Worm (Caenorhabditis elegans): ENCODE data around the gene nlp-16.
"Not testable (repeated sequence)": the region's sequence is repeated elsewhere in the genome, so short reads cannot be mapped to it uniquely, and the experiment has no call there.

Gene nlp-16

ce11 chrIV:6254635-6255034, 5.0 kb downstream of the nlp-16 start, which contains the start of gene T13A10.64:
T13A10.64 (plus strand) TSS chrIV:6254935.
- no peak for TF ChIP-seq unc-62 (GFP tag; optimal IDR thresholded peaks at IDR 0.05)

- not testable (repeated sequence) for TF ChIP-seq unc-62 (GFP tag; optimal IDR thresholded peaks at IDR 0.05)
Observed at ce11 chrIV:6253000-6253399, 6.6 kb downstream of the nlp-16 start, which contains the start of gene T13A10.2. T13A10.2 (plus strand) TSS chrIV:6253300.

ce11 chrIV:6249591-6249990, 10.0 kb downstream of the nlp-16 start, which contains the start of gene F58F9.1:
F58F9.1 (plus strand) TSS chrIV:6249841.
- no peak for TF ChIP-seq unc-62 (GFP tag; optimal IDR thresholded peaks at IDR 0.05)

- TF ChIP-seq unc-62 (GFP tag; optimal IDR thresholded peaks at IDR 0.05) = no peak
Observed at ce11 chrIV:6248486-6248885, 11.1 kb downstream of the nlp-16 start, which contains the start of gene acox-3. acox-3 (minus strand) TSS chrIV:6248492.

ce11 chrIV:6239993-6240392, 19.6 kb downstream of the nlp-16 start, which contains the start of gene F58F9.9:
F58F9.9 (plus strand) TSS chrIV:6240293.
- TF ChIP-seq unc-62 (GFP tag; optimal IDR thresholded peaks at IDR 0.05) = no peak

- no peak for TF ChIP-seq unc-62 (GFP tag; optimal IDR thresholded peaks at IDR 0.05)
Observed at ce11 chrIV:6237508-6238227, 22.0 kb downstream of the nlp-16 start, which contains the start of the genes F58F9.6 and F58F9.8. F58F9.6 (minus strand) TSS chrIV:6237608. F58F9.8 (plus strand) TSS chrIV:6238177.

- no peak for TF ChIP-seq unc-62 (GFP tag; optimal IDR thresholded peaks at IDR 0.05)
Observed at ce11 chrIV:6232769-6233290, 26.8 kb downstream of the nlp-16 start, which contains the start of gene F58F9.3. F58F9.3 (plus strand) TSS chrIV:6233240.

- TF ChIP-seq unc-62 (GFP tag; optimal IDR thresholded peaks at IDR 0.05) = no peak
Observed at ce11 chrIV:6230560-6231073, 29.0 kb downstream of the nlp-16 start, which contains the start of gene F58F9.4. F58F9.4 (plus strand) TSS chrIV:6231023.

- TF ChIP-seq unc-62 (GFP tag; optimal IDR thresholded peaks at IDR 0.05) = no peak
Observed at ce11 chrIV:6227974-6228373, 31.7 kb downstream of the nlp-16 start, which contains the start of gene C49A9.1. C49A9.1 (plus strand) TSS chrIV:6228190.

- TF ChIP-seq unc-62 (GFP tag; optimal IDR thresholded peaks at IDR 0.05) = no peak
Observed at ce11 chrIV:6225143-6225542, 34.5 kb downstream of the nlp-16 start, which contains the start of gene C49A9.2. C49A9.2 (plus strand) TSS chrIV:6225443.

- TF ChIP-seq unc-62 (GFP tag; optimal IDR thresholded peaks at IDR 0.05) = no peak
Observed at ce11 chrIV:6221878-6222277, 37.8 kb downstream of the nlp-16 start, which contains the start of gene C49A9.3. C49A9.3 (plus strand) TSS chrIV:6222089.

ce11 chrIV:6219429-6219828, 40.2 kb downstream of the nlp-16 start, which contains the start of gene C49A9.4:
C49A9.4 (plus strand) TSS chrIV:6219693.
- TF ChIP-seq unc-62 (GFP tag; optimal IDR thresholded peaks at IDR 0.05) = no peak

- no peak for TF ChIP-seq unc-62 (GFP tag; optimal IDR thresholded peaks at IDR 0.05)
Observed at ce11 chrIV:6217503-6217902, 42.1 kb downstream of the nlp-16 start.

ce11 chrIV:6217066-6217465, 42.6 kb downstream of the nlp-16 start, which contains the start of gene C49A9.9:
C49A9.9 (plus strand) TSS chrIV:6217372.
- no peak for TF ChIP-seq unc-62 (GFP tag; optimal IDR thresholded peaks at IDR 0.05)

ce11 chrIV:6213403-6213802, 46.2 kb downstream of the nlp-16 start, which contains the start of gene C49A9.5:
C49A9.5 (plus strand) TSS chrIV:6213673.
- no peak for TF ChIP-seq unc-62 (GFP tag; optimal IDR thresholded peaks at IDR 0.05)

ce11 chrIV:6210574-6210973, 49.1 kb downstream of the nlp-16 start, which contains the start of the genes ugt-24 and C49A9.6:
ugt-24 (minus strand) TSS chrIV:6210720.
C49A9.6 (plus strand) TSS chrIV:6210936.
- TF ChIP-seq unc-62 (GFP tag; optimal IDR thresholded peaks at IDR 0.05) = no peak
